Worm (Caenorhabditis elegans) whole organism, late embryonic: Measurements from ENCODE around the gene K09F5.4.

Source experiments
- C08G9.2 ChIP-seq: sonication (generic microtip); optimal IDR thresholded peaks from 2 replicates; lab custom pipeline; 2016; ENCODE audit warnings: mild to moderate bottlenecking, missing genetic modification characterization, moderate library complexity, missing compliant biosample characterization
- F13H6.1 ChIP-seq: sonication (generic microtip); optimal IDR thresholded peaks from 2 replicates; lab custom pipeline; 2016; ENCODE audit warnings: missing genetic modification characterization, missing compliant biosample characterization
- K09A11.1 ChIP-seq: sonication (generic microtip); optimal IDR thresholded peaks from 2 replicates; lab custom pipeline; 2017; ENCODE audit warnings: antibody characterized with exemption, mild to moderate bottlenecking, missing genetic modification characterization, missing compliant biosample characterization; ENCODE audit not compliant: insufficient read depth
- ceh-18 ChIP-seq: sonication (generic microtip); optimal IDR thresholded peaks from 2 replicates; lab custom pipeline; 2016; ENCODE audit warnings: missing genetic modification characterization, missing compliant biosample characterization
- ceh-19 ChIP-seq: fragments of 200-800 bp; sonication (Bioruptor generic); optimal IDR thresholded peaks from 2 replicates; lab custom pipeline; 2018; ENCODE audit warnings: mild to moderate bottlenecking, missing genetic modification characterization, missing compliant biosample characterization
- ceh-30 ChIP-seq: fragments of 150-350 bp; optimal IDR thresholded peaks from 2 replicates; lab custom pipeline; 2014; ENCODE audit warnings: missing biosample characterization, missing genetic modification characterization
- ceh-31 ChIP-seq: sonication (generic microtip); optimal IDR thresholded peaks from 2 replicates; lab custom pipeline; 2016; ENCODE audit warnings: missing genetic modification characterization, missing compliant biosample characterization
- ceh-34 ChIP-seq: sonication (generic microtip); optimal IDR thresholded peaks from 2 replicates; lab custom pipeline; 2016; ENCODE audit warnings: mild to moderate bottlenecking, missing genetic modification characterization, missing compliant biosample characterization
- ceh-48 ChIP-seq: sonication (generic microtip); optimal IDR thresholded peaks from 2 replicates; lab custom pipeline; 2016; ENCODE audit warnings: missing genetic modification characterization, inconsistent platforms, missing compliant biosample characterization
- dmd-4 ChIP-seq: sonication (generic microtip); optimal IDR thresholded peaks from 2 replicates; lab custom pipeline; 2016; ENCODE audit warnings: borderline replicate concordance, missing genetic modification characterization, missing compliant biosample characterization
- dve-1 ChIP-seq: sonication (generic microtip); optimal IDR thresholded peaks from 2 replicates; lab custom pipeline; 2017; ENCODE audit warnings: antibody characterized with exemption, mild to moderate bottlenecking, missing genetic modification characterization, missing compliant biosample characterization
- hlh-8 ChIP-seq: sonication (generic microtip); optimal IDR thresholded peaks from 2 replicates; lab custom pipeline; 2016; ENCODE audit warnings: missing genotype, missing genetic modification characterization, missing compliant biosample characterization
- lim-6 ChIP-seq: sonication (generic microtip); optimal IDR thresholded peaks from 2 replicates; lab custom pipeline; 2016; ENCODE audit warnings: missing genetic modification characterization, missing compliant biosample characterization
- nfya-1 ChIP-seq: sonication (generic microtip); optimal IDR thresholded peaks from 2 replicates; lab custom pipeline; 2017; ENCODE audit warnings: missing genetic modification characterization, mild to moderate bottlenecking, missing compliant biosample characterization, antibody characterized with exemption, moderate library complexity
- nhr-232 ChIP-seq: sonication (generic microtip); optimal IDR thresholded peaks from 2 replicates; lab custom pipeline; 2016; ENCODE audit warnings: missing genetic modification characterization, missing compliant biosample characterization
- npax-4 ChIP-seq: sonication (generic microtip); optimal IDR thresholded peaks from 2 replicates; lab custom pipeline; 2016; ENCODE audit warnings: missing genetic modification characterization, missing compliant biosample characterization
- pat-9 ChIP-seq: fragments of 200-800 bp; sonication (Bioruptor generic); optimal IDR thresholded peaks from 2 replicates; lab custom pipeline; 2018; ENCODE audit warnings: mild to moderate bottlenecking, missing genetic modification characterization, moderate library complexity, missing compliant biosample characterization
- pha-2 ChIP-seq: sonication (generic microtip); optimal IDR thresholded peaks from 2 replicates; lab custom pipeline; 2017; ENCODE audit warnings: mild to moderate bottlenecking, missing genetic modification characterization, missing compliant biosample characterization
- pha-4 ChIP-seq: fragments of 150-350 bp; optimal IDR thresholded peaks from 2 replicates; lab custom pipeline; 2018; ENCODE audit warnings: missing biosample characterization, missing genetic modification reagents, missing genetic modification characterization
- pros-1 ChIP-seq: fragments of 150-350 bp; optimal IDR thresholded peaks from 2 replicates; lab custom pipeline; 2014; ENCODE audit warnings: missing biosample characterization, missing genetic modification reagents, missing genetic modification characterization
- sdc-2 ChIP-seq: sonication (generic microtip); optimal IDR thresholded peaks from 2 replicates; lab custom pipeline; 2016; ENCODE audit warnings: missing genotype, missing genetic modification characterization, missing compliant biosample characterization
- syd-9 ChIP-seq: sonication (generic microtip); optimal IDR thresholded peaks from 2 replicates; lab custom pipeline; 2016; ENCODE audit warnings: mild to moderate bottlenecking, missing genetic modification characterization, moderate library complexity, missing compliant biosample characterization
- tbx-2 ChIP-seq: sonication (generic microtip); optimal IDR thresholded peaks from 2 replicates; lab custom pipeline; 2016; ENCODE audit warnings: missing genetic modification characterization, missing compliant biosample characterization
- ttx-3 ChIP-seq: sonication (generic microtip); optimal IDR thresholded peaks from 2 replicates; lab custom pipeline; 2016; ENCODE audit warnings: missing genetic modification reagents, missing genetic modification characterization, missing compliant biosample characterization
- unc-3 ChIP-seq, 2 experiments: fragments of 200-800 bp in 1 of 2; sonication (Bioruptor generic) in 1 of 2; sonication (generic microtip) in 1 of 2; conservative IDR thresholded peaks in 1 of 2; optimal IDR thresholded peaks in 1 of 2; 2 replicates each; pipeline versions ENCODE4 v1.3.6 to Lab custom; 2016 to 2022; ENCODE audit warnings: missing compliant biosample characterization in 2 of 2, missing genetic modification characterization in 2 of 2, missing genetic modification reagents in 1 of 2
- unc-42 ChIP-seq: sonication (generic microtip); optimal IDR thresholded peaks from 2 replicates; lab custom pipeline; 2016; ENCODE audit warnings: missing genotype, missing genetic modification characterization, missing compliant biosample characterization
- unc-55 ChIP-seq: sonication (generic microtip); optimal IDR thresholded peaks from 2 replicates; lab custom pipeline; 2017; ENCODE audit warnings: missing biosample characterization, missing genetic modification reagents, missing genetic modification characterization

The K09F5.4 gene

ce11 chrX:7681965-7682946, 28.3 kb downstream of the K09F5.4 start, which contains the start of gene unc-18:
Gene unc-18 (plus strand): TSS chrX:7682896.
- no peak for TF ChIP-seq K09A11.1 (tag; lab: Kevin White, UChicago)
- peak; percentile 34 for TF ChIP-seq ceh-31 (tag; lab: Kevin White, UChicago)
- TF ChIP-seq pha-2, result no peak
- TF ChIP-seq unc-42 (tag; lab: Kevin White, UChicago), result peak; percentile 69
- TF ChIP-seq ceh-48 (tag; lab: Kevin White, UChicago), result peak; percentile 97

ce11 chrX:7680545-7681330, 29.8 kb downstream of the K09F5.4 start, which contains the start of gene stn-2:
Gene stn-2 (minus strand): TSS chrX:7680619.
- no peak for TF ChIP-seq unc-42 (tag; lab: Kevin White, UChicago)
- no peak for TF ChIP-seq dmd-4 (tag; lab: Kevin White, UChicago)
- no peak for TF ChIP-seq npax-4 (tag; lab: Kevin White, UChicago)
- TF ChIP-seq unc-55 (GFP tag; lab: Kevin White, UChicago), result peak; percentile 40
- no peak for TF ChIP-seq dve-1 (tag; lab: Kevin White, UChicago)

ce11 chrX:7679835-7680234, 30.7 kb downstream of the K09F5.4 start:
- peak; percentile 94 for TF ChIP-seq unc-42 (tag; lab: Kevin White, UChicago)
- TF ChIP-seq pha-4, result no peak

ce11 chrX:7678437-7679139, 32.0 kb downstream of the K09F5.4 start:
- TF ChIP-seq tbx-2 (no peak), ceh-30 (tag; lab: Kevin White, UChicago) (no peak), ceh-34 (tag; lab: Kevin White, UChicago) (peak; percentile 1), unc-42 (tag; lab: Kevin White, UChicago) (peak; percentile 17), pat-9 (tag; lab: Kevin White, UChicago) (no peak), pros-1 (tag; lab: Kevin White, UChicago) (no peak), nfya-1 (tag; lab: Kevin White, UChicago) (peak; percentile 10), ttx-3 (tag; lab: Kevin White, UChicago) (no peak), unc-3 (GFP tag; conservative IDR thresholded peaks at IDR 0.05; lab: Robert Waterston, UW) (no peak), unc-3 (tag; optimal IDR thresholded peaks at IDR 0.05; lab: Kevin White, UChicago) (peak; percentile 10), C08G9.2 (tag; lab: Kevin White, UChicago) (no peak)

ce11 chrX:7674871-7675270, 35.7 kb downstream of the K09F5.4 start:
- TF ChIP-seq pha-2, result no peak
- TF ChIP-seq lim-6 (tag; lab: Kevin White, UChicago), result no peak
- TF ChIP-seq npax-4 (tag; lab: Kevin White, UChicago), result no peak
- TF ChIP-seq sdc-2, result no peak
- TF ChIP-seq hlh-8 (tag; lab: Kevin White, UChicago), result no peak
- no peak for TF ChIP-seq ceh-18 (tag; lab: Kevin White, UChicago)
- no peak for TF ChIP-seq F13H6.1 (tag; lab: Kevin White, UChicago)
- TF ChIP-seq syd-9 (tag; lab: Kevin White, UChicago), result no peak
- TF ChIP-seq C08G9.2 (tag; lab: Kevin White, UChicago), result no peak
- TF ChIP-seq nhr-232 (tag; lab: Kevin White, UChicago), result no peak
- no peak for TF ChIP-seq unc-55 (GFP tag; lab: Kevin White, UChicago)
- no peak for TF ChIP-seq ceh-19
- TF ChIP-seq, all 69 proteins: peak for 0
